Worm (Caenorhabditis elegans): ENCODE data around the gene C03C10.5.

The C03C10.5 gene

DNA sequence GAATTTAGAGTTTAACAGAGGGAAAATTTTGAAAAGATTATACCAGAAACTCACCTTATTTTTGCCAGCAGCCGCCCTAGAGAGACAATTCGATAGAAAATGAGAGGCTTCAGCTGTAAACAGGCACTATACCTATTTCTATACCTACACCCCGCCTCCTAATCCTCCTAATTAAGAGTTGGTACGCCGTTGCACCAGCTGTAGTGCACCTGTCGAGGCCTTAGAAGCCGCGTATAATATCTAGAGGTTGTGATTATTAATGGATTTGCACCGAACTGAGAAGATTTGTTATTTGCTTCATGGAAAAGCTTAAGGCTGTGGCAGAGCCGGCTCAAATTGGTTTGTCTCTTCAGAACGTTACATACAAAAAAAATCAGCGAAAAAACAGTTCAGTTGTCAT, at the start of gene C03C10.5:
Gene C03C10.5 (minus strand): TSS at position 101 of the 400 bp plus-strand sequence.
- TF ChIP-seq unc-62 (GFP tag; optimal IDR thresholded peaks at IDR 0.05): no peak

DNA sequence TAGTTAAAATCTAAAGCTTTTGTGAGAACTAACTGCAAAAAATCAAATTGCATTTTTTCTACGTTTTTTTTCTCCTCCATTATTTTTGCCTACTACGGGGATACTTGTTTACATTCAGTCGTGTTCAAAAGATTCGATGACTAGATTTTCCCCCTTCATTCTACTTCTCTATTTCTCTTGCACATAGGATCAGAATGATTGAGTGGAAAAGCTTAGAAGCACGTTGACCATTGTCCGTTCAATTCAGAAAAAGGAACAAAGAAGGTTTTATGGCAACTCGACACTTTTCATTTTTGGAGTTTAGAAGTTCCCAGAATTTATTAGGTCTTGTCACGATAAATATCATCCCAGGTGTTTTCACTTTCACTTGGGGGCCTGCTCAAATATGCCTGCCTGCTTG, 45.3 kb upstream of the C03C10.5 start:
- no peak for TF ChIP-seq unc-62 (GFP tag; optimal IDR thresholded peaks at IDR 0.05)

DNA sequence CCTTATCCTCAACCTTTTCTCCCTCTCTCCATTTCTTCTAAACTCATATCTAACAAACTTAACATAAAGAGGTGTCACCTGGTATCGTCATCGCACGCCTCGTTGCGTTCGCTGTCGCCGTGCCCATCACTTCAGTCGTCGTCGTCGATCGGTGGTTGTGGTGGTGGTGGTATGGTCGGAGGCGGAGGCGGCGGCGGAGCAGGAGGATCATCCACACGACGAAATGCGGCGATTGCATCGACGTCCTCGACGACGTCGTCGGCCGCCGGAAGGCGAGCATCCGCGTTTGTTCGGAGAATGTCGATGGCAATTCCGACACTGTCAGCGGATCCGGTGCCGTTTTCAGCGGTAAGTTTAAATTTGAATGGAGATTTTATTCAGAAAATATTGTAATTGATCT, 42.1 kb upstream of the C03C10.5 start:
- TF ChIP-seq unc-62 (GFP tag; optimal IDR thresholded peaks at IDR 0.05): no peak

DNA sequence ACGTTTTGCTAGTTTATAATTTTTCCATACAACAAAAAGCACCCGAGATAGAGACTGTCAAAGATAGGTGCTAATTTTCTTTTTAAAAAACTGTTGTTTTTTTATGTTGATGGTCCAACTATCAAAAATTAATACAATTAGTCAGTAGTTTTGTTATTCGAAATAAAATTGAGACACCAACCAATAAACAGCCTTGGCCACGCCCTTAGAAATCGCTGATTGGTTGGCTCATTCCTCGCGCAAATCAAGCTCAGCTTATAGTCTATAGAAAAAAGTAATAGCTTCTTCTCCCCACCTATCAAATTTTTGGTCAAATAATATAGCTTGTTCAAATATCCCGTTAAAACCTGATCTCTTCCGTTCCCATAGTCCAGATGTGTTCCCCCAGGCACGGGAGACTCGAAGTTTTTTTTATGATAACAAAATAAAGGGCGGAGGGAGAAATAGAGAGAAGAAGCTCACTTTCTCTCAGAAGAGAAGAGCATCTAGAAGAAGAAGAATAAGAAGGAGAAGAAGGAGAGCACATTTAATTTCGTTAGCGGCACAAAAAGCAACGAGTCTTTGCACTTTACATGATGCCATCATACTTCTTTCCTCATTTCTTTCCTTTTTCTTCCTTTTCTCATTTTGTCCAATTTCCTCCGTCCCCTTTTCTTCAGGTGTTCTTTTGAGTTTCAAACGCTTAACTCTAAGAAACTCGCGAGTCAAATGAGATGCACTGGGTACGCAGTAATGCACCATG, 40.1 kb upstream of the C03C10.5 start:
- TF ChIP-seq unc-62 (GFP tag; optimal IDR thresholded peaks at IDR 0.05): no peak

DNA sequence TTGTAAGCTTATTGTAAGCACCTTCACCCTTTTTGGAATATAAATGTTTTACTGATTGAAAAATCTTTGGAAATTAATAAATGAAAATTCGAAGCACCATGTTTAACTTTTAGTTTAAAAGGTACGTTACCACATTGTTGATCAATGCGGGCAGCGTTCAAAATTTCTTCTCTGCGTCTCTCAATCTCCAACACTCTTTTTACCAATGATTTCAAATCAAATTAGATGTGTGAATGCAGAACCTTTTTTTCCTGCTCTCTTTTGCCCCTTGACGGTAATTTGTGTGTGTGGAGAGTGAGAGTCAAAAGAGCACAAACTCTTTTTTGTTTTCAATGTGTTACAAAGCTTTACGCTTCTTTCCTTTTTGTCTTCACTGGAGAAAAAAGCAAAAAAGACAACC, 32.0 kb upstream of the C03C10.5 start:
- TF ChIP-seq unc-62 (GFP tag; optimal IDR thresholded peaks at IDR 0.05): no peak

DNA sequence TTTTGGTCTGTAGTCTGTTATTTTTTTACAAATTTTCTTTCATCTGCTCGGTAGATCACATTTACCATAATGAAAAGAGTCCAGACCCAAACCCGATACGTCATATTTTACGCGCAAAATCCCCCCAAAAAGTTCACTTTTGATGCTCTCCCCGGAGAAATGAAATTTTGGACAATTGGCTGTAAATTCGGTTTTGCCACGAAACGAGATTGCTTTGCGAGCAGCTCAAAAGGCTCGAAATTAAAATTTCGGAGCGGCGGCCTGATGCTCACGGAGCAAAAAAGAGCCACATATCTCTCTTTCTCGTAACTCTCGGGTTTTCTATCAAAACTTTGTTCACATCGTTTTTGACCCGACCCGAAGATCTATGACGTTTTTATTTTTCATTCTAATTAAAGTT, 31.4 kb upstream of the C03C10.5 start:
- TF ChIP-seq unc-62 (GFP tag; optimal IDR thresholded peaks at IDR 0.05): no peak

DNA sequence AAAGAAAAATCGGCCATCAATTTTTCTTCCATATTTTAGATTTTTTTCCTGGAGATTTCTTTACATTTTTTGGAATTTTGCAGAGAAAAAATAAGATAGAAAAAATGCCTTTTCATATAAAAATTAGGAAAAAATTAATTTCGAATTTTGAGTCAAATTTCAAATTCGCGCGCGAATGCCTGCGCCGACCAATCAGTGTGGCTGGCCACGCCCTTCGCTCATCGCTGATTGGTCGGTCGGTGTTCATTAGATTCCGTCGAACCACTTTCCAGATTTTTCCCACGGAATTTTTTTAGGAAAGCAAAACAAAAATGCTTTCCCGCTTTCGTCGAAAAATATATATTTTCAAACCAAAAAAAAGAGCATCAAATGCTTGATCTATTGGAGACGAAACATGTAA, 28.5 kb upstream of the C03C10.5 start:
- TF ChIP-seq unc-62 (GFP tag; optimal IDR thresholded peaks at IDR 0.05): no peak

DNA sequence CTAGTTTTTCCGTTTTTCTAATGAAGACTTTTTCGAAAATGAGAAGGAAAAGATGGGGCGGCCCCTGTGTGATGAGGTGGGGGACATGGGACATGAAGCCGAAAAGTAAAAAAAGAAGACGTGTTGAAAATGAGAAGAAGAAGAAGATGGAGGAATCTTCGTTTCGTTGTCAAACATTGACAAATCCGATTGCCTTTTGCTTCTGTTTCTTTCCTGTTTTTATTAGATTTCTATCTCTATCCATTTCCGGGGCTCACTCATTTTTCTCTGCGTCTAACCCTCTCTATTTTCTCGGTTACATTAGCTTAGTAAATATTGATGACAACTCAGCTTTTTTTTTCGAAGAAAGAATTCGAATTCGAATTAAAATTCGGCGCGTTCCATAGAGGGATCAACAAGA, 27.8 kb upstream of the C03C10.5 start:
- no peak for TF ChIP-seq unc-62 (GFP tag; optimal IDR thresholded peaks at IDR 0.05)

DNA sequence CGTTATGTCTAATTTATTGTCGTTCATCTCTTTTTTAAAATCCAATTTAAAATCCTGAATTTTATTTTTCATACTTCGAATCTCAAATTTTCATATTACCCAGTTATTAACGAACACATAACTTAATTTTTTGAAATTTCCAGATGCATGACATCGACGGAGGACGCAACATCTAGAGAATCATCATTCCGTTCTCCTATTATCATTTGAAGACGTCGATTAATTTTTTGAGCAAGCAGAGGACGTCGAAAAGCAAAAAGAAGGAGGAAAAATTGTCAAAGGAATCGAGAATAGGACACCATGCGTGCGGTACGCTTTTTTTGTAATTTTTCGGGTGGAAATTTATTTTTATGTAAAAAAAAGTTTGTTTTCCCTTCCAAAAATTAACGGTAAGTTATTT, 23.2 kb upstream of the C03C10.5 start, which contains the start of gene unc-103:
Gene unc-103 (plus strand): TSS at position 301 of the 400 bp plus-strand sequence.
- TF ChIP-seq unc-62 (GFP tag; optimal IDR thresholded peaks at IDR 0.05): no peak

DNA sequence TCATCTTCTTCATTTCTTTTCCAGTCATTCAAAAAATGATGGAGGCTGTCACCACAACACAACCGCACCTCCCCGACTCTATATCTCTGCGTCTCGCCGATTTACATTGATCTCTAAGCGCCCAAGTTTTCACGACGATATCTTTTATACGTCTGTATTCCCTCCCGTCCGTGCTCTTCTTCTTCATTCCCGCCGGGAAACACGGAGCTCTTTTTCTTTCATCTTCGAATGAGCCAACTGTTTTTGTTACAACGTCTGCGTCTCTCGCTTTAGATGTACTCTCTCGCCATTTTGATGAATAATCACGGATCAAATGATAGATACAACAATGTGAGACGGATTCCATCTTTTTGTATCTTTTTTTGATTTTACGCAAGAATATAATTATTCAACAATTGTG, 21.7 kb upstream of the C03C10.5 start:
- no peak for TF ChIP-seq unc-62 (GFP tag; optimal IDR thresholded peaks at IDR 0.05)

DNA sequence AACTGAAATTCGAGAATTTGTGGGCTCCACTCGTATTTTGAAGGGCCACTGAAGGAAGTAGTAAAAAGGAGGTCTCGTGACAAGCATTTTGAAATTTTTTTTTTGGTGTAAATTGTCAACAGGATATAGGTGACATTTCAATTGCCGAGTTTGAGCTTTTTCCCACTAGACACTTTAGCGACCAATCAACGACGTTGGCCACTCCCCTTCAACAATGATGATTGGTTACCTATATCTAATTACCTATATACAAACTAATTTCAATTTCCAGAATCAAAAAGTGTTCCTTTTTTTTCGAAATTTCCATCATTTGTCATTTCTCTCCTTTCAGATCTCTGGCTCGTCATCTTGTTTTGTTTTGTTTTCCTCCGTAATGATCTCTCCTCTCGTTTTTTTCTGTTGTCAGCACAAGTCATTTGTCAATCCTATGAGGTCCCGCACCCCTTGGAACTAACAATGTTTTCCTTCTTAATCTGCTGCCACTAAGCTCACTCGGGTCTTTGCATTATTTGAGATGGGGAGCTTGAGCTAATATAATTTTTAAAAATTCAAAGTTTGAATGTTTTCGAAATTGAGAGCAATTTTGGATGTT, 16.1 kb upstream of the C03C10.5 start:
- TF ChIP-seq unc-62 (GFP tag; optimal IDR thresholded peaks at IDR 0.05): no peak

DNA sequence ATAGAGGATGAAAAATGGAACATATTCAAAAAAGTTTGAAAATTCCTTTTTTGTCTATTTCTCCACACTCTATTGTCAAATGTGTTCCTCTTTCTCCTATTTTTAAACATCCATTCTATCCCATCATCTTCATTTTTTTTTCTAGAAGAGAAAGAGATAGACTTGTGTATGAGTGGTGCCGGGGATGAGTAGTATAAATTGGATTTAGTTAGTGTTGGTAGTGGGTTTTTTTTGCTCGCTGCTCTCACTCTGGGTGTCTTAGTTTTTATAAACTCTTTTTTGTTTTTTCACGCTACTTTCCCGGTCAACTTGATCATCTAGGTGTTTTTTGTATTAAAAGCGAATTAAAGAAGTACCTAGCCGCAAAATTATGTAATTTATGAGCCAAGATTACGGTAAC, 15.3 kb upstream of the C03C10.5 start:
- no peak for TF ChIP-seq unc-62 (GFP tag; optimal IDR thresholded peaks at IDR 0.05)

DNA sequence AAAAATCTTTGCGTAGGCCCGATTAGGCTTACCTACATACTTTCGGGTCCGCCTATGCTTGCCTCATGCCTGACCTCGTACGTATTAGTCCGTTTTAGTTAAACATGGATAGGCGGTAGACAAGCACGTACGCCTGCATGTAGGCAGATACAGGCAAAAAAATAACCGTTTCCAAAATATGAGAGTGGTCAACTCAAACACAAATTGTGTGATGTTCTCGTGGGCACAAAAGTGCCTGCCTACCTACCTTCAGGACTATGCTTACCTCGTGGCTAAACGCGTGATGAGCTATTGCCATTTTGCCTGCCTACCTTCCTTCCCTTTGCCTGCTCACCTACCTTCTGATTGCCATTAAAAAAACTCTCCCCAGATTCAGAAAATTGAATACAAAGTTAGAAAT, 14.7 kb upstream of the C03C10.5 start:
- no peak for TF ChIP-seq unc-62 (GFP tag; optimal IDR thresholded peaks at IDR 0.05)

DNA sequence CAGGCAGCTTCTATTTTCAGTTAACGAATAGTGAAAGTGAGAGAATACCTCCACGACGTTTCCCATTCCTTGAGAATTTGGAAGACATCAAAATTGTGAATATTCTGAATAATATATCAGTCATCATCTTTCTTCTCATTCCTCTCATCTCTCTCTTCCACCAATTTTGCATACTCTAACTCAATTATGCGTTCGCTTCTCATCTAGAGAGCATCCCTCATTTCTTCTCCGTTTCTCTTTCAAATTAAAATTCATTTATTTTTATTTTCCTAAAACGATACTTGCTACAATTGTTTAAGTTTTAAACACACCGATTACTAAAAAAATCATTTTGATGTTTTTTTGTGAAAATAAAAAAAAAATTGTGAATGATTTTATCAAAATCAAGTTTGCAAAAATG, 11.3 kb upstream of the C03C10.5 start:
- TF ChIP-seq unc-62 (GFP tag; optimal IDR thresholded peaks at IDR 0.05): no peak

DNA sequence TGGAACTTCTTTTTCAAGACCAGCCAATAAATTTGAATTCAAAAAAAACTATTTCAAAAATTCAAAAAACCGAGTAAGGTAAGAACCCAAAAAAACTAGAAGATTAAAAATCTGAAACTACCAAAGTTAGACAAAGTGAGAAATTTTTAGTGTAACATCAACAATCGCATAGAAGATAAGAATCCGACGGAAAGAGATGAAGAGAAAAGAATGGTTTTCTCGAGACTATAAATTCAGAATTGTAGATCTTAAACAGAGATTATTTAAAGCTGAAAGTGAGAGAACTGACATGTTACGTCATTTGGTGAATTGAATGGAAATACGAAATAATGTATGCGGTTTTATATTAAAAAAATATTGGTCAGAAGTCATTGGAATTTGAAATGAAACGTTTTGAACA, 10.1 kb upstream of the C03C10.5 start:
- no peak for TF ChIP-seq unc-62 (GFP tag; optimal IDR thresholded peaks at IDR 0.05)

DNA sequence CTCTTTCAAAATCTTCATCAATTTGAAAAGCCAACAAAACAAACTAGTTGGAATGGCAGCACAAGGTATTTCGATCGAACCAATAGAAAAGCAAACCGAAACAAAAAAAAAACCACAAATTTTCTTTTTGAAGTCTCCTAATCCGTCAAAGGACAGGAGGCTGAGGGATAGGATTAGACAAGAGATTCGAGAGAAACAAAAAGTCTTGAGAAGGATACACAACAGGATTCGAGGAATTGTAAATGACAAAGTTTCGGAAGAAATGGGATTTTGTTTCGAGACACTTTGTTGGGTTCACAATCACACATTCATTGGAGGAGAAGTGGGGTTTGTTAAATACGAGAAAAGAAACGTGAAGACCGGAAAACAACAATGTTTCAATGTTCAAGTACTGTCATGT, 9.1 kb upstream of the C03C10.5 start:
- no peak for TF ChIP-seq unc-62 (GFP tag; optimal IDR thresholded peaks at IDR 0.05)

DNA sequence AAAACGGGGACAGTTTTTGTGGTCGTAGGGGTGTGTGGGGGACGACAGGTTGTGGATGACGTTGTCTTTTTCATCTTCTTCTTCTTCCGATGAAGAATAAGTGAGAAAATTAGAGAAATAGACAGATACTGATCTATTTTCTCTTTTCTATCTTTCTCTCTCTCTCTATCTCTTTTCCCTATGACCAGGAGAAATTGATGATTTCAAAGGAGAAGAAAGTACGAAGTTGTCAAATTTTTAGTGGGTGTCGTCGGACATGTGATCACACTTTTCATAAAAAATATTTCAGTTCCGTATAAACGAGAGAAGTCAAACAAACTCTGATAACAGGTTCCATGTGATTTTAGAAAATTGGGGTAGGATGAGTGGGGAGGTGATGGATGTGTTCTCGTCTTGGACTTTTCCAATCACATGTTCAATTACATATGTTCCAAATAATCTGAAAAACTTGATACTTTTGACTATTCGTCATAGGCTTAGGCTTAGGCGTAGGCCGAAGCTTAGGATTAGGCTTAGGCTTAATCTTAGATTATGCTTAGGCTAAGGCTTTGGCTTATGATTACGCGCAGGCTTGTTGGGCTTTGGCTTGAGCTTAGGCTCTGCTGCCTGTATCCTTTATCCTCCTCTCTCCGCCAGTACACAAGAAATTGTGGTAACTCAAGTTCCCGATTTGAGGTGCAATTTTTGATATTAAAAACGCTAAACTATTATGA, 8.1 kb upstream of the C03C10.5 start:
- TF ChIP-seq unc-62 (GFP tag; optimal IDR thresholded peaks at IDR 0.05): no peak

Measured in whole organism, dauer.